Worm (Caenorhabditis elegans): ENCODE measurements around the gene pdcd-2.
A peak's percentile ranks its signal among the peaks of the same experiment; 100 is the strongest.
"Not testable (repeated sequence)": the region's sequence is repeated elsewhere in the genome, so short reads cannot be mapped to it uniquely, and the experiment has no call there.

DNA sequence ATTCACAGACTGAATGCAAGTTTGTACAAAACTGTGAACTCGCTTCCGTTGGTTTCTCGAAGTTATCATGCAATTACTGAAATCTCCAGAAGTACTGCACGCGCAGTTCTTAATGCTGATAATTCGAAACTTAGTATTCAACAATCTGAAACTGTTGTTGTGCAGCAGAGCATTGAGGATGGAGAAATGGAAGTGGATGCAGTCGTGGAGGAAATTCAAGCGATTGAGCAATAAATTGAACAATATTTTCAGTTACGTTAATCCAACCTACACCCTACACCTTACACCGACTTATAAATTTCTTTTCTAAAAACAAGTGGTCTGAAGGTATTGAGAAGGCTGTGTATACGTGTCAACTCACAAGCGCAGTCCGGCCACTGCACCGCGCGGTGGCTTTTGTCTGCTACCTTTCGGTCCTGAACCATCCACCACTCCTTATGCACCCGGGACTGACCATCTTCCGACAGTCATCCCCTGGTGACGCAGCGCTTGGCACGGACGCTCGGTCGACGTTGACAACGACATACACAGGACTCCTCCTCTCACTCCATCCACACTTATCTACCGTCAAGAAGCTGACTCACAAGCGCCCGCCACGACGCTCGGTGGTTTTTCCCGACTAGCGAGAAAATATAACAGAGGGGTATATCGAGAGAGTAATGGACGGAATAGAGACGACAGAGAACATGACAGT lies 39.1 kb downstream of the pdcd-2 start:
- peak; percentile 44 for TF ChIP-seq nfya-1 (tag; optimal IDR thresholded peaks at IDR 0.05)
- not testable (repeated sequence) for TF ChIP-seq elt-4, ztf-16, odd-2, ceh-9 (tag; optimal IDR thresholded peaks at IDR 0.05)
- TF ChIP-seq fkh-6 (tag; optimal IDR thresholded peaks at IDR 0.05), result peak; percentile 63
- peak; percentile 69; the same call in 1 of the 2 replicates for TF ChIP-seq ceh-45 (GFP tag; IDR thresholded peaks at IDR 0.05)
- TF ChIP-seq pat-9 (tag; optimal IDR thresholded peaks at IDR 0.05), result peak; percentile 39
- peak; percentile 51 for TF ChIP-seq tbx-2 (tag; optimal IDR thresholded peaks at IDR 0.05)
- TF ChIP-seq ceh-48 (tag; optimal IDR thresholded peaks at IDR 0.05), result peak; percentile 28
